Fruit fly (Drosophila melanogaster): ENCODE data around the gene CG7017.
A peak's percentile ranks its signal among the peaks of the same experiment; 100 is the strongest.

CG7017 gene

DNA sequence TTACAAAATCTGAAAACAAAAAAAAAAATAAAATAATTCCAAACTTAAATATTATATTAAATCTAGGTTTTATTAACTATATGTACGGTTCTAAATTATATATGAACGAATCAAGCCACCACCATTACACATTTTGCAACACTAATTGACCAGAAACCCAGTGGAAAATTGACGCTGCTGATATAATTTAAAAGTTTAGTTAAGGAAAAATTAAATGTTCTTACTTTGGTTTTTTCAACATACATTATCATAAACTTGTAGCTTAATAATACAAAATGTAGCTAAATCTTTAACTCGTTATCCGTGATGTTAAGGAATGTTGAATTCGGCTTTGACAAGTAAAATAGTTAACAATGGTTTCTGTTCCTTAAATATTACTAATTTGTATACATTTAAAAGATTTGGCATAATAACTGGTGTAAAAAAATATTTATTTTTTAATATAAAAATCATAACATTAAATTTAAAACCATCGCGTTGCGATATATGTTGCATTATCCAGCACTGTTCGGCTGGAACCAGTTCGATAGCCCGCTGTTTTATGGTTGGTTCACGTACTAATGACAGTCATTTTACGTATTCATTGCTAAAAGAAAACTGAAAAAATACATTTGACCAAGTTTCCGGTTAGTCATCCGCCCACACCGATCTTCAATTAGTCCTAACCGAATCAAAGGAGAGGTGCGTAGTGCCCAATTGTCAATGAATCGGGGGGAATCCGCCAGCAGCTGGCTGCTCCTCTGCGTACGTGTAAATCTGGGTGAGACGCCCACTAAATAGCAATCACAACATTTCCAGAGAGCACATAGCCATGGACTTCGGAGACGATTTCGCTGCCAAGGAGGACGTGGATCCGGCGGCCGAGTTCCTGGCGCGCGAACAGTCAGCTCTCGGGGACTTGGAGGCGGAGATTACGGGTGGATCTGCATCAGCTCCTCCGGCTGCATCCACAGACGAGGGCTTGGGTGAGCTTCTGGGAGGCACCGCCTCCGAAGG is 30.4 kb upstream of the CG7017 start (continued):
- no peak for TF ChIP-seq CG17802 (tag; optimal IDR thresholded peaks at IDR 0.05)
- TF ChIP-seq CG6791 (GFP tag; IDR thresholded peaks at IDR 0.05; ENCODE audit: partially characterized antibody): peak; percentile 45; the same call in 1 of the 3 replicates
- peak; percentile 15 for TF ChIP-seq CG30020 (tag; optimal IDR thresholded peaks at IDR 0.05)
- no peak for TF ChIP-seq CG1832 (GFP tag; optimal IDR thresholded peaks at IDR 0.05)
- TF ChIP-seq mam (GFP tag; optimal IDR thresholded peaks at IDR 0.05): no peak
- TF ChIP-seq ind (GFP tag; optimal IDR thresholded peaks at IDR 0.05): peak; percentile 56
- TF ChIP-seq CG17912 (GFP tag; optimal IDR thresholded peaks at IDR 0.05): peak; percentile 61
- no peak for TF ChIP-seq otp (GFP tag; IDR thresholded peaks at IDR 0.05)
- TF ChIP-seq schlank (tag; optimal IDR thresholded peaks at IDR 0.05): peak; percentile 33
- TF ChIP-seq Hey (tag; optimal IDR thresholded peaks at IDR 0.05): no peak
- TF ChIP-seq oc (tag; optimal IDR thresholded peaks at IDR 0.05): no peak
- TF ChIP-seq gcm (GFP tag; optimal IDR thresholded peaks at IDR 0.05): peak; percentile 83
- peak; percentile 51 for TF ChIP-seq CG2129 (GFP tag; IDR thresholded peaks at IDR 0.05; ENCODE audit: partially characterized antibody)
- peak; percentile 53 for TF ChIP-seq CG15601 (tag; optimal IDR thresholded peaks at IDR 0.05)
- no peak for TF ChIP-seq aop (GFP tag; IDR thresholded peaks at IDR 0.05)
- peak; percentile 14 for TF ChIP-seq CrebB (tag; optimal IDR thresholded peaks at IDR 0.05)
- TF ChIP-seq Stat92E (GFP tag; optimal IDR thresholded peaks at IDR 0.05): no peak
- TF ChIP-seq cwo (GFP tag; optimal IDR thresholded peaks at IDR 0.05): peak; percentile 47
- peak; percentile 11 for TF ChIP-seq pho (GFP tag; optimal IDR thresholded peaks at IDR 0.05)
- TF ChIP-seq CG4854 (GFP tag; optimal IDR thresholded peaks at IDR 0.05): no peak
- TF ChIP-seq CHES-1-like (GFP tag; optimal IDR thresholded peaks at IDR 0.05): no peak
- TF ChIP-seq Side (GFP tag; optimal IDR thresholded peaks at IDR 0.05): no peak
- no peak for TF ChIP-seq CG15011 (GFP tag; optimal IDR thresholded peaks at IDR 0.05)
- no peak for TF ChIP-seq tna (GFP tag; IDR thresholded peaks at IDR 0.05; ENCODE audit: partially characterized antibody)
- no peak for TF ChIP-seq zfh2 (GFP tag; optimal IDR thresholded peaks at IDR 0.05)
- TF ChIP-seq CG14014 (GFP tag; IDR thresholded peaks at IDR 0.05): peak; percentile 43; the same call in 1 of the 2 replicates
- no peak for TF ChIP-seq CG33213 (GFP tag; optimal IDR thresholded peaks at IDR 0.05)
- TF ChIP-seq CG2889 (GFP tag; IDR thresholded peaks at IDR 0.05): no peak
- peak; percentile 65 for TF ChIP-seq CG9727 (GFP tag; optimal IDR thresholded peaks at IDR 0.05)
- TF ChIP-seq kay (GFP tag; optimal IDR thresholded peaks at IDR 0.05): no peak
- TF ChIP-seq CG11093 (GFP tag; IDR thresholded peaks at IDR 0.05): no peak
- TF ChIP-seq ac (GFP tag; optimal IDR thresholded peaks at IDR 0.05): no peak
- peak; percentile 56; the same call in 2 of the 3 replicates for TF ChIP-seq dysf (GFP tag; IDR thresholded peaks at IDR 0.05)
- TF ChIP-seq NfI (GFP tag; optimal IDR thresholded peaks at IDR 0.05): peak; percentile 71
- TF ChIP-seq Oaz (GFP tag; IDR thresholded peaks at IDR 0.05): peak; percentile 30; the same call in 1 of the 2 replicates
- TF ChIP-seq kah (GFP tag; optimal IDR thresholded peaks at IDR 0.05): no peak
- TF ChIP-seq CG12104 (GFP tag; optimal IDR thresholded peaks at IDR 0.05): peak; percentile 28
- TF ChIP-seq stwl (tag; optimal IDR thresholded peaks at IDR 0.05): peak; percentile 7
- 0 out of 2 replicates have a peak, but pooled peaks have one; percentile 5 for TF ChIP-seq gsb (GFP tag; IDR thresholded peaks at IDR 0.05)
- TF ChIP-seq Fer2 (tag; optimal IDR thresholded peaks at IDR 0.05): peak; percentile 11
- TF ChIP-seq CG10274 (GFP tag; optimal IDR thresholded peaks at IDR 0.05): no peak
- TF ChIP-seq CG16779 (GFP tag; IDR thresholded peaks at IDR 0.05): no peak
- TF ChIP-seq pnt (GFP tag; optimal IDR thresholded peaks at IDR 0.05): no peak
- no peak for TF ChIP-seq her (GFP tag; optimal IDR thresholded peaks at IDR 0.05)
- peak; percentile 27 for TF ChIP-seq az2 (GFP tag; optimal IDR thresholded peaks at IDR 0.05)
- TF ChIP-seq slbo (GFP tag; IDR thresholded peaks at IDR 0.05): peak; percentile 66
- TF ChIP-seq en (GFP tag; optimal IDR thresholded peaks at IDR 0.05): no peak
- peak; percentile 69 for TF ChIP-seq CG17359 (tag; optimal IDR thresholded peaks at IDR 0.05)

Measured in whole organism, embryonic.